Fruit fly (Drosophila melanogaster): ENCODE data around the gene CG10311.

- TF ChIP-seq psq (optimal IDR thresholded peaks at IDR 0.05), result no peak
- no peak for TF ChIP-seq insv (optimal IDR thresholded peaks at IDR 0.05)
- TF ChIP-seq ttk (optimal IDR thresholded peaks at IDR 0.05), result no peak
Observed at dm6 chr3R:16338342-16338741, 18.5 kb downstream of the CG10311 start.

All from Kc167 (cell line).